Fruit fly (Drosophila melanogaster): ENCODE measurements around the gene Acph-1.

The Acph-1 gene

dm6 chr3R:30014480-30014879, 21.3 kb upstream of the Acph-1 start:
- no peak for TF ChIP-seq kay (GFP tag; ENCODE audit: borderline replicate concordance)
- no peak for TF ChIP-seq cnc (optimal IDR thresholded peaks at IDR 0.05)
- TF ChIP-seq ovo (GFP tag; optimal IDR thresholded peaks at IDR 0.05) = no peak
- TF ChIP-seq toe (GFP tag; optimal IDR thresholded peaks at IDR 0.05) = no peak
- no peak for TF ChIP-seq CG1620 (GFP tag; optimal IDR thresholded peaks at IDR 0.05)
- peak; percentile 49 for TF ChIP-seq cic (GFP tag; optimal IDR thresholded peaks at IDR 0.05)
- TF ChIP-seq Mnt (GFP tag; optimal IDR thresholded peaks at IDR 0.05) = no peak
- no peak for TF ChIP-seq tj (GFP tag; optimal IDR thresholded peaks at IDR 0.05)
- no peak for TF ChIP-seq CG12768 (GFP tag; optimal IDR thresholded peaks at IDR 0.05)

- peak; percentile 37 for TF ChIP-seq CG12768 (GFP tag; optimal IDR thresholded peaks at IDR 0.05)
- no peak for TF ChIP-seq pad (GFP tag; optimal IDR thresholded peaks at IDR 0.05)
Measured at dm6 chr3R:30013909-30014308, 20.7 kb upstream of the Acph-1 start.

- TF ChIP-seq cnc (optimal IDR thresholded peaks at IDR 0.05) = no peak
- no peak for TF ChIP-seq bab1 (GFP tag; optimal IDR thresholded peaks at IDR 0.05)
- no peak for TF ChIP-seq toe (GFP tag; optimal IDR thresholded peaks at IDR 0.05)
- TF ChIP-seq Clk (GFP tag; optimal IDR thresholded peaks at IDR 0.05) = no peak
- peak; percentile 13 for TF ChIP-seq pad (GFP tag; optimal IDR thresholded peaks at IDR 0.05)
- no peak for TF ChIP-seq CG5204 (GFP tag; optimal IDR thresholded peaks at IDR 0.05)
- TF ChIP-seq CG12768 (GFP tag; optimal IDR thresholded peaks at IDR 0.05) = peak; percentile 37
- TF ChIP-seq Mnt (GFP tag; optimal IDR thresholded peaks at IDR 0.05) = peak; percentile 35
- TF ChIP-seq tj (GFP tag; optimal IDR thresholded peaks at IDR 0.05) = peak; percentile 22
- TF ChIP-seq CG7045 (GFP tag; optimal IDR thresholded peaks at IDR 0.05) = peak; percentile 16
- peak; percentile 17 for TF ChIP-seq ovo (GFP tag; optimal IDR thresholded peaks at IDR 0.05)
- no peak for TF ChIP-seq kay (GFP tag; ENCODE audit: borderline replicate concordance)
- no peak for TF ChIP-seq CG14711 (tag; optimal IDR thresholded peaks at IDR 0.05)
- no peak for TF ChIP-seq CG1620 (GFP tag; optimal IDR thresholded peaks at IDR 0.05)
- TF ChIP-seq CG11617 (GFP tag; optimal IDR thresholded peaks at IDR 0.05) = peak; percentile 30
- TF ChIP-seq CG7101 (tag; optimal IDR thresholded peaks at IDR 0.05) = peak; percentile 1
- TF ChIP-seq Crg-1 (GFP tag; optimal IDR thresholded peaks at IDR 0.05) = peak; percentile 8
- no peak for TF ChIP-seq Hr96 (GFP tag; optimal IDR thresholded peaks at IDR 0.05)
- no peak for TF ChIP-seq CG33017 (tag; optimal IDR thresholded peaks at IDR 0.05)
- peak; percentile 87 for TF ChIP-seq cic (GFP tag; optimal IDR thresholded peaks at IDR 0.05)
Measured at dm6 chr3R:30012602-30013489, 19.6 kb upstream of the Acph-1 start.

- no peak for TF ChIP-seq Crg-1 (GFP tag; optimal IDR thresholded peaks at IDR 0.05)
- TF ChIP-seq kay (GFP tag; ENCODE audit: borderline replicate concordance) = no peak
- no peak for TF ChIP-seq ovo (GFP tag; optimal IDR thresholded peaks at IDR 0.05)
- no peak for TF ChIP-seq cnc (optimal IDR thresholded peaks at IDR 0.05)
- TF ChIP-seq CG5204 (GFP tag; optimal IDR thresholded peaks at IDR 0.05) = no peak
- no peak for TF ChIP-seq CG7045 (GFP tag; optimal IDR thresholded peaks at IDR 0.05)
- no peak for TF ChIP-seq Mnt (GFP tag; optimal IDR thresholded peaks at IDR 0.05)
- TF ChIP-seq Hr96 (GFP tag; optimal IDR thresholded peaks at IDR 0.05) = no peak
- TF ChIP-seq CG1620 (GFP tag; optimal IDR thresholded peaks at IDR 0.05) = no peak
- TF ChIP-seq CG14711 (tag; optimal IDR thresholded peaks at IDR 0.05) = no peak
- TF ChIP-seq tj (GFP tag; optimal IDR thresholded peaks at IDR 0.05) = no peak
- TF ChIP-seq pad (GFP tag; optimal IDR thresholded peaks at IDR 0.05) = no peak
- TF ChIP-seq Clk (GFP tag; optimal IDR thresholded peaks at IDR 0.05) = no peak
- TF ChIP-seq CG33017 (tag; optimal IDR thresholded peaks at IDR 0.05) = no peak
- TF ChIP-seq toe (GFP tag; optimal IDR thresholded peaks at IDR 0.05) = no peak
- TF ChIP-seq CG7101 (tag; optimal IDR thresholded peaks at IDR 0.05) = no peak
- no peak for TF ChIP-seq bab1 (GFP tag; optimal IDR thresholded peaks at IDR 0.05)
- TF ChIP-seq CG12768 (GFP tag; optimal IDR thresholded peaks at IDR 0.05) = no peak
- TF ChIP-seq cic (GFP tag; optimal IDR thresholded peaks at IDR 0.05) = no peak
Measured at dm6 chr3R:30009173-30009572, 16.0 kb upstream of the Acph-1 start, which contains the start of gene CG7912. CG7912 (minus strand) TSS chr3R:30009189.

- no peak for TF ChIP-seq cic (GFP tag; optimal IDR thresholded peaks at IDR 0.05)
- no peak for TF ChIP-seq CG7101 (tag; optimal IDR thresholded peaks at IDR 0.05)
- no peak for TF ChIP-seq ovo (GFP tag; optimal IDR thresholded peaks at IDR 0.05)
- TF ChIP-seq bab1 (GFP tag; optimal IDR thresholded peaks at IDR 0.05) = no peak
- no peak for TF ChIP-seq CG1620 (GFP tag; optimal IDR thresholded peaks at IDR 0.05)
- TF ChIP-seq CG14711 (tag; optimal IDR thresholded peaks at IDR 0.05) = no peak
- TF ChIP-seq pad (GFP tag; optimal IDR thresholded peaks at IDR 0.05) = no peak
- no peak for TF ChIP-seq Clk (GFP tag; optimal IDR thresholded peaks at IDR 0.05)
- no peak for TF ChIP-seq cnc (optimal IDR thresholded peaks at IDR 0.05)
- no peak for TF ChIP-seq CG33017 (tag; optimal IDR thresholded peaks at IDR 0.05)
- TF ChIP-seq CG7045 (GFP tag; optimal IDR thresholded peaks at IDR 0.05) = no peak
- TF ChIP-seq tj (GFP tag; optimal IDR thresholded peaks at IDR 0.05) = no peak
- TF ChIP-seq Mnt (GFP tag; optimal IDR thresholded peaks at IDR 0.05) = no peak
- no peak for TF ChIP-seq Crg-1 (GFP tag; optimal IDR thresholded peaks at IDR 0.05)
- TF ChIP-seq Hr96 (GFP tag; optimal IDR thresholded peaks at IDR 0.05) = no peak
Measured at dm6 chr3R:30005332-30005979, 12.2 kb upstream of the Acph-1 start.

dm6 chr3R:30004648-30005047, 11.4 kb upstream of the Acph-1 start, which contains the start of the genes Nlp and Nph:
Nlp (plus strand) TSS chr3R:30004785.
Nph (minus strand) TSS chr3R:30004861.
- TF ChIP-seq ovo (GFP tag; optimal IDR thresholded peaks at IDR 0.05) (no peak), CG33017 (tag; optimal IDR thresholded peaks at IDR 0.05) (no peak), bab1 (GFP tag; optimal IDR thresholded peaks at IDR 0.05) (peak; percentile 42), Hr96 (GFP tag; optimal IDR thresholded peaks at IDR 0.05) (peak; percentile 65), CG12768 (GFP tag; optimal IDR thresholded peaks at IDR 0.05) (peak; percentile 36), CG14711 (tag; optimal IDR thresholded peaks at IDR 0.05) (peak; percentile 93), cnc (optimal IDR thresholded peaks at IDR 0.05) (no peak), toe (GFP tag; optimal IDR thresholded peaks at IDR 0.05) (peak; percentile 68), CG11617 (GFP tag; optimal IDR thresholded peaks at IDR 0.05) (peak; percentile 22), CG5204 (GFP tag; optimal IDR thresholded peaks at IDR 0.05) (no peak), cic (GFP tag; optimal IDR thresholded peaks at IDR 0.05) (peak; percentile 13), tj (GFP tag; optimal IDR thresholded peaks at IDR 0.05) (peak; percentile 56), Clk (GFP tag; optimal IDR thresholded peaks at IDR 0.05) (no peak), CG7045 (GFP tag; optimal IDR thresholded peaks at IDR 0.05) (peak; percentile 9), CG7101 (tag; optimal IDR thresholded peaks at IDR 0.05) (peak; percentile 31), pad (GFP tag; optimal IDR thresholded peaks at IDR 0.05) (peak; percentile 30), Mnt (GFP tag; optimal IDR thresholded peaks at IDR 0.05) (peak; percentile 95), kay (GFP tag; ENCODE audit: borderline replicate concordance) (no peak), Crg-1 (GFP tag; optimal IDR thresholded peaks at IDR 0.05) (peak; percentile 54), CG1620 (GFP tag; optimal IDR thresholded peaks at IDR 0.05) (peak; percentile 47)

All from whole organism, adult.